Worm (Caenorhabditis elegans): ENCODE data around the gene sinh-1.

DNA sequence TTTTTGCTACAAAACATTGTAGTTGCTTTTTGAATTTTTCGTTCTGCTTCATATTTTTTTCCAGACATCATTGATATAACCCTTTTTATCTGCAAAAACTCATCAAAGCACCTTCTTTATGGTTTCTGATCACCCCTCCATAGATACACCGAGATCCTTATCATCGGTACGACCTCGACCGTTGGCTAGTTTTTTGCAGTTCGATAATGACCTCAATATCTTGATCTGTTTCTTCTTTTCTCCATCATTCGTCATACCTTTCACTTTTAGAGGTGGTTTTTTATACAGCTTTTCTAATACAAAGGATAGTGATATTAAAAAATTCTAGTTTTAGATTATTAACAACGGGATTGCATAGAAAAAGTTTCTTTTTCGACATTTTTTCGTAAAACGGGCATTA is 11.3 kb downstream of the sinh-1 start:
- TF ChIP-seq M03D4.4 (tag; optimal IDR thresholded peaks at IDR 0.05) (no peak), unc-39 (tag; optimal IDR thresholded peaks at IDR 0.05) (no peak), nhr-237 (tag; optimal IDR thresholded peaks at IDR 0.05) (no peak), hlh-1 (tag; optimal IDR thresholded peaks at IDR 0.05) (no peak), mep-1 (tag; optimal IDR thresholded peaks at IDR 0.05) (no peak), unc-62 (GFP tag; optimal IDR thresholded peaks at IDR 0.05) (no peak), snpc-4 (tag; optimal IDR thresholded peaks at IDR 0.05) (no peak), cnd-1 (tag; optimal IDR thresholded peaks at IDR 0.05) (no peak), lin-32 (GFP tag; optimal IDR thresholded peaks at IDR 0.05) (no peak), nhr-12 (tag; optimal IDR thresholded peaks at IDR 0.05) (no peak), nhr-28 (tag; optimal IDR thresholded peaks at IDR 0.05) (no peak)
